Fruit fly (Drosophila melanogaster) whole organism, embryonic: ENCODE results near the gene CG14282.

Experiments
- C15 ChIP-seq: fragments of 200-800 bp; sonication (Bioruptor generic); IDR thresholded peaks from 3 replicates; pipeline ENCODE4 v1.3.6; 2022; ENCODE audit warnings: missing biosample characterization, missing genetic modification characterization
- CG10209 ChIP-seq: fragments of 200-800 bp; sonication (Bioruptor generic); optimal IDR thresholded peaks from 3 replicates; lab custom pipeline; 2017; ENCODE audit warnings: missing biosample characterization, mild to moderate bottlenecking, missing genetic modification characterization, missing genetic modification reagents
- CG10979 ChIP-seq: fragments of 200-800 bp; sonication (Bioruptor generic); optimal IDR thresholded peaks from 2 replicates; lab custom pipeline; 2018; ENCODE audit warnings: missing biosample characterization, mild to moderate bottlenecking, missing genetic modification characterization, moderate library complexity
- CG11085 ChIP-seq: fragments of 200-800 bp; sonication (Bioruptor generic); IDR thresholded peaks from 2 replicates; pipeline ENCODE4 v1.3.6; 2022; ENCODE audit warnings: missing biosample characterization, missing genetic modification characterization
- CG12659 ChIP-seq: fragments of 200-800 bp; sonication (Bioruptor generic); optimal IDR thresholded peaks from 3 replicates; lab custom pipeline; 2017; ENCODE audit warnings: mild to moderate bottlenecking, missing biosample characterization, missing genetic modification reagents, missing genetic modification characterization
- CG12942 ChIP-seq: fragments of 200-800 bp; sonication (Bioruptor generic); optimal IDR thresholded peaks from 3 replicates; lab custom pipeline; 2016; ENCODE audit warnings: missing biosample characterization, missing genetic modification characterization
- CG15514 ChIP-seq: fragments of 200-800 bp; sonication (Bioruptor generic); optimal IDR thresholded peaks from 3 replicates; lab custom pipeline; 2017; ENCODE audit warnings: missing biosample characterization, missing genetic modification characterization, mild to moderate bottlenecking, moderate library complexity, missing genetic modification reagents
- CG1647 ChIP-seq: fragments of 200-800 bp; sonication (Bioruptor generic); optimal IDR thresholded peaks from 3 replicates; lab custom pipeline; 2016; ENCODE audit warnings: missing biosample characterization, missing genetic modification characterization
- CG18011 ChIP-seq: fragments of 200-800 bp; sonication (Bioruptor generic); optimal IDR thresholded peaks from 2 replicates; lab custom pipeline; 2017; ENCODE audit warnings: missing biosample characterization, missing genetic modification characterization, mild to moderate bottlenecking, moderate library complexity, missing genotype
- CG18262 ChIP-seq: fragments of 200-800 bp; optimal IDR thresholded peaks from 3 replicates; lab custom pipeline; 2019; ENCODE audit warnings: missing biosample characterization, mild to moderate bottlenecking, missing genetic modification characterization, moderate library complexity
- CG3163 ChIP-seq: fragments of 200-800 bp; sonication (Bioruptor generic); optimal IDR thresholded peaks from 3 replicates; lab custom pipeline; 2016; ENCODE audit warnings: missing biosample characterization, missing genetic modification characterization
- CG3847 ChIP-seq: fragments of 200-800 bp; sonication (Bioruptor generic); IDR thresholded peaks from 2 replicates; pipeline ENCODE4 v1.3.6; 2022; ENCODE audit warnings: missing biosample characterization, missing genetic modification characterization
- CG4328 ChIP-seq: fragments of 200-800 bp; sonication (Bioruptor generic); optimal IDR thresholded peaks from 3 replicates; lab custom pipeline; 2017; ENCODE audit warnings: missing biosample characterization, missing genetic modification reagents, missing genetic modification characterization
- CG4730 ChIP-seq: fragments of 200-800 bp; sonication (Bioruptor generic); IDR thresholded peaks from 2 replicates; pipeline ENCODE4 v1.3.6; 2022; ENCODE audit warnings: missing biosample characterization, missing genetic modification characterization
- CG6689 ChIP-seq: fragments of 200-800 bp; sonication (Bioruptor generic); IDR thresholded peaks from 2 replicates; pipeline ENCODE4 v1.3.6; 2022; ENCODE audit warnings: missing biosample characterization, missing genetic modification characterization
- CG6765 ChIP-seq: fragments of 200-800 bp; sonication (Bioruptor generic); optimal IDR thresholded peaks from 3 replicates; lab custom pipeline; 2017; ENCODE audit warnings: missing biosample characterization, mild to moderate bottlenecking, missing genetic modification characterization
- CG8765 ChIP-seq: fragments of 200-800 bp; sonication (Bioruptor generic); IDR thresholded peaks from 2 replicates; pipeline ENCODE4 v1.3.6; 2022; ENCODE audit warnings: missing biosample characterization, missing genetic modification characterization
- Dek ChIP-seq: fragments of 200-800 bp; sonication (Bioruptor generic); optimal IDR thresholded peaks from 3 replicates; lab custom pipeline; 2019; ENCODE audit warnings: missing biosample characterization, mild to moderate bottlenecking, missing genetic modification characterization, moderate library complexity
- Dll ChIP-seq: fragments of 200-800 bp; sonication (Bioruptor generic); IDR thresholded peaks from 4 replicates; pipeline ENCODE4 v1.3.6; 2022; ENCODE audit warnings: missing biosample characterization, missing genetic modification characterization; ENCODE audit not compliant: partially characterized antibody
- Eip74EF ChIP-seq, 2 experiments: fragments of 200-800 bp in 1 of 2; fragments of >200 bp in 1 of 2; sonication (Bioruptor generic) in 1 of 2; optimal IDR thresholded peaks; 2 replicates each; lab custom pipeline; 2017 to 2019; ENCODE audit warnings: missing biosample characterization in 2 of 2, missing genetic modification characterization in 2 of 2, mild to moderate bottlenecking in 1 of 2, moderate library complexity in 1 of 2
- Elba2 ChIP-seq: fragments of 200-800 bp; sonication (Bioruptor generic); optimal IDR thresholded peaks from 3 replicates; lab custom pipeline; 2016; ENCODE audit warnings: missing biosample characterization, missing genetic modification characterization
- H15 ChIP-seq: fragments of 200-800 bp; sonication (Bioruptor generic); IDR thresholded peaks from 3 replicates; pipeline ENCODE4 v1.3.6; 2022; ENCODE audit warnings: missing biosample characterization, missing genetic modification characterization
- Hey ChIP-seq: fragments of 200-800 bp; sonication (Bioruptor generic); optimal IDR thresholded peaks from 3 replicates; lab custom pipeline; 2018; ENCODE audit warnings: missing biosample characterization, mild to moderate bottlenecking, missing genetic modification characterization
- Myb ChIP-seq: fragments of 200-800 bp; sonication (Bioruptor generic); optimal IDR thresholded peaks from 2 replicates; lab custom pipeline; 2016; ENCODE audit warnings: missing biosample characterization, missing genetic modification characterization
- Ptx1 ChIP-seq: fragments of 200-800 bp; sonication (Bioruptor generic); IDR thresholded peaks from 2 replicates; pipeline ENCODE4 v1.3.6; 2022; ENCODE audit warnings: missing biosample characterization, missing genetic modification characterization
- al ChIP-seq: fragments of 200-800 bp; sonication (Bioruptor generic); IDR thresholded peaks from 2 replicates; pipeline ENCODE4 v1.3.6; 2022; ENCODE audit warnings: missing biosample characterization, missing genetic modification characterization
- bsh ChIP-seq, 2 experiments: fragments of 200-800 bp; sonication (Bioruptor generic); optimal IDR thresholded peaks; 2 replicates each; lab custom pipeline; 2017 to 2018; ENCODE audit warnings: mild to moderate bottlenecking in 2 of 2, missing biosample characterization in 2 of 2, missing genetic modification characterization in 2 of 2, moderate library complexity in 1 of 2
- btn ChIP-seq: fragments of 200-800 bp; sonication (Bioruptor generic); optimal IDR thresholded peaks from 2 replicates; lab custom pipeline; 2016; ENCODE audit warnings: missing biosample characterization, missing genetic modification characterization
- cad ChIP-seq: fragments of >200 bp; optimal IDR thresholded peaks from 2 replicates; lab custom pipeline; 2017; ENCODE audit warnings: missing biosample characterization, missing genetic modification characterization
- cas ChIP-seq: fragments of 200-800 bp; sonication (Bioruptor generic); IDR thresholded peaks from 2 replicates; pipeline ENCODE4 v1.3.6; 2022; ENCODE audit warnings: missing biosample characterization, missing genetic modification characterization
- caup ChIP-seq: fragments of 200-800 bp; sonication (Bioruptor generic); optimal IDR thresholded peaks from 3 replicates; lab custom pipeline; 2017; ENCODE audit warnings: missing biosample characterization, mild to moderate bottlenecking, missing genetic modification characterization, moderate library complexity; ENCODE audit not compliant: severe bottlenecking
- cg ChIP-seq: fragments of 200-800 bp; sonication (Bioruptor generic); optimal IDR thresholded peaks from 3 replicates; lab custom pipeline; 2019; ENCODE audit warnings: missing biosample characterization, mild to moderate bottlenecking, missing genetic modification characterization, moderate library complexity
- da ChIP-seq: fragments of 200-800 bp; sonication (Bioruptor generic); optimal IDR thresholded peaks from 2 replicates; lab custom pipeline; 2016; ENCODE audit warnings: missing biosample characterization, missing genetic modification characterization
- dati ChIP-seq: fragments of 200-800 bp; sonication (Bioruptor generic); IDR thresholded peaks from 2 replicates; pipeline ENCODE4 v1.3.6; 2022; ENCODE audit warnings: missing biosample characterization, missing genetic modification characterization
- eve ChIP-seq, 2 experiments: fragments of >200 bp; optimal IDR thresholded peaks; 2 replicates each; lab custom pipeline; 2017; ENCODE audit warnings: missing biosample characterization in 2 of 2, missing genetic modification characterization in 2 of 2
- exex ChIP-seq: fragments of 200-800 bp; sonication (Bioruptor generic); optimal IDR thresholded peaks from 4 replicates; lab custom pipeline; 2018; ENCODE audit warnings: missing biosample characterization, mild to moderate bottlenecking, missing genetic modification characterization, moderate library complexity
- eyg ChIP-seq: fragments of 200-800 bp; sonication (Bioruptor generic); optimal IDR thresholded peaks from 3 replicates; lab custom pipeline; 2016; ENCODE audit warnings: missing biosample characterization, missing genetic modification characterization
- gce ChIP-seq: fragments of 200-800 bp; sonication (Bioruptor generic); IDR thresholded peaks from 3 replicates; pipeline ENCODE4 v1.3.6; 2022; ENCODE audit warnings: missing biosample characterization, missing genetic modification characterization
- grn ChIP-seq: fragments of 200-800 bp; sonication (Bioruptor generic); optimal IDR thresholded peaks from 3 replicates; lab custom pipeline; 2017; ENCODE audit warnings: missing biosample characterization, missing genetic modification characterization
- hbn ChIP-seq: fragments of 200-800 bp; sonication (Bioruptor generic); IDR thresholded peaks from 2 replicates; pipeline ENCODE4 v1.3.6; 2022; ENCODE audit warnings: missing biosample characterization, missing genetic modification characterization; ENCODE audit not compliant: partially characterized antibody
- inv ChIP-seq: fragments of 200-800 bp; sonication (Bioruptor generic); IDR thresholded peaks from 2 replicates; pipeline ENCODE4 v1.3.6; 2022; ENCODE audit warnings: missing biosample characterization, missing genetic modification characterization; ENCODE audit not compliant: partially characterized antibody
- lbe ChIP-seq: fragments of 200-800 bp; sonication (Bioruptor generic); optimal IDR thresholded peaks from 2 replicates; lab custom pipeline; 2016; ENCODE audit warnings: missing biosample characterization, mild to moderate bottlenecking, missing genetic modification characterization
- mirr ChIP-seq: fragments of 200-800 bp; sonication (Bioruptor generic); optimal IDR thresholded peaks from 3 replicates; lab custom pipeline; 2018; ENCODE audit warnings: missing biosample characterization, mild to moderate bottlenecking, missing genetic modification characterization
- mld ChIP-seq: fragments of 200-800 bp; sonication (Bioruptor generic); IDR thresholded peaks from 3 replicates; pipeline ENCODE4 v1.3.6; 2022; ENCODE audit warnings: missing biosample characterization, missing genetic modification characterization; ENCODE audit not compliant: partially characterized antibody
- nerfin-2 ChIP-seq: fragments of 200-800 bp; sonication (Bioruptor generic); IDR thresholded peaks from 2 replicates; pipeline ENCODE4 v1.3.6; 2022; ENCODE audit warnings: missing biosample characterization, missing genetic modification characterization; ENCODE audit not compliant: partially characterized antibody
- shn ChIP-seq: fragments of 200-800 bp; sonication (Bioruptor generic); optimal IDR thresholded peaks from 3 replicates; lab custom pipeline; 2016; ENCODE audit warnings: missing biosample characterization, missing genetic modification characterization
- tna ChIP-seq: fragments of 200-800 bp; sonication (Bioruptor generic); IDR thresholded peaks from 2 replicates; pipeline ENCODE4 v1.3.6; 2022; ENCODE audit warnings: missing biosample characterization, missing genetic modification characterization; ENCODE audit not compliant: partially characterized antibody
- zen ChIP-seq: fragments of 200-800 bp; sonication (Bioruptor generic); optimal IDR thresholded peaks from 3 replicates; lab custom pipeline; 2018; ENCODE audit warnings: missing biosample characterization, mild to moderate bottlenecking, missing genetic modification characterization, moderate library complexity

CG14282 gene

dm6 chr3R:19226137-19226873, 49.5 kb downstream of the CG14282 start, which contains the start of gene vib (continued):
- TF ChIP-seq CG12659 (peak; percentile 73), dati (no peak), zen (tag; lab: Kevin White, UChicago) (peak; percentile 32), al (GFP tag; lab: Robert Waterston, UW) (peak; percentile 28; the same call in 1 of the 2 replicates), H15 (0 out of 3 replicates have a peak, but pooled peaks have one; percentile 35), CG18262 (peak; percentile 69), Eip74EF (GFP tag; optimal IDR thresholded peaks at IDR 0.05; lab: Kevin White, UChicago) (no peak), cas (peak; percentile 57; the same call in 1 of the 2 replicates), caup (GFP tag; lab: Kevin White, UChicago) (peak; percentile 56), Myb (GFP tag; lab: Kevin White, UChicago) (peak; percentile 20), Hey (tag; lab: Kevin White, UChicago) (no peak), exex (tag; lab: Kevin White, UChicago) (no peak), gce (GFP tag; lab: Robert Waterston, UW) (peak; percentile 68; the same call in 1 of the 3 replicates), CG12942 (GFP tag; lab: Kevin White, UChicago) (peak; percentile 9), Dek (tag; lab: Kevin White, UChicago) (peak; percentile 46), CG18011 (GFP tag; lab: Kevin White, UChicago) (no peak), CG8765 (no peak), CG15514 (GFP tag; lab: Kevin White, UChicago) (peak; percentile 96), CG4328 (GFP tag; lab: Kevin White, UChicago) (peak; percentile 39), eyg (GFP tag; lab: Kevin White, UChicago) (no peak), mirr (GFP tag; lab: Kevin White, UChicago) (peak; percentile 61), lbe (GFP tag; lab: Kevin White, UChicago) (peak; percentile 28), cg (GFP tag; lab: Kevin White, UChicago) (peak; percentile 89), da (GFP tag; lab: Kevin White, UChicago) (no peak), C15 (GFP tag; lab: Robert Waterston, UW) (no peak), CG3847 (GFP tag; lab: Robert Waterston, UW) (peak; percentile 59), grn (no peak), Dll (peak; percentile 86), nerfin-2 (peak; percentile 93), mld (peak; percentile 81), CG11085 (GFP tag; lab: Robert Waterston, UW) (peak; percentile 10; the same call in 1 of the 2 replicates), CG6689 (GFP tag; lab: Robert Waterston, UW) (peak; percentile 68), btn (no peak), eve (GFP tag; optimal IDR thresholded peaks at IDR 0.05; lab: Kevin White, UChicago) (no peak), CG6765 (GFP tag; lab: Kevin White, UChicago) (peak; percentile 61), cad (GFP tag; lab: Kevin White, UChicago) (no peak), inv (GFP tag; lab: Robert Waterston, UW) (peak; percentile 87), CG10979 (peak; percentile 53), Ptx1 (peak; percentile 25; the same call in 1 of the 2 replicates), hbn (peak; percentile 85), shn (GFP tag; lab: Kevin White, UChicago) (peak; percentile 34), CG4730 (peak; percentile 39; the same call in 1 of the 2 replicates), CG1647 (GFP tag; lab: Kevin White, UChicago) (peak; percentile 19), CG3163 (GFP tag; lab: Kevin White, UChicago) (no peak), Elba2 (GFP tag; lab: Kevin White, UChicago) (peak; percentile 94), CG10209 (GFP tag; lab: Kevin White, UChicago) (peak; percentile 17), tna (GFP tag; lab: Robert Waterston, UW) (peak; percentile 96), bsh (GFP tag; optimal IDR thresholded peaks at IDR 0.05; lab: Kevin White, UChicago) (peak in 1 of 2 experiments; percentile 61)
